Fruit fly (Drosophila melanogaster) whole organism, embryonic: ENCODE results near the gene Mct1.
A peak's percentile ranks its signal among the peaks of the same experiment; 100 is the strongest.

Experiments
- ATbp ChIP-seq: fragments of 200-800 bp; sonication (Bioruptor generic); optimal IDR thresholded peaks from 2 replicates; lab custom pipeline; 2017; ENCODE audit warnings: missing biosample characterization, mild to moderate bottlenecking, missing genetic modification characterization, missing genetic modification reagents
- Abd-B ChIP-seq: fragments of 200-800 bp; sonication (Bioruptor generic); optimal IDR thresholded peaks from 2 replicates; lab custom pipeline; 2018; ENCODE audit warnings: missing biosample characterization, mild to moderate bottlenecking, missing genetic modification characterization, moderate library complexity
- Aef1 ChIP-seq: fragments of 200-800 bp; sonication (Bioruptor generic); IDR thresholded peaks from 3 replicates; pipeline ENCODE4 v1.3.6; 2022; ENCODE audit warnings: missing biosample characterization, missing genetic modification characterization
- Blimp-1 ChIP-seq: fragments of 200-800 bp; sonication (Bioruptor generic); optimal IDR thresholded peaks from 3 replicates; lab custom pipeline; 2018; ENCODE audit warnings: missing biosample characterization, missing genetic modification characterization, mild to moderate bottlenecking, moderate library complexity, missing genetic modification reagents
- CG10267 ChIP-seq: fragments of 200-800 bp; sonication (Bioruptor generic); optimal IDR thresholded peaks from 2 replicates; lab custom pipeline; 2018; ENCODE audit warnings: missing biosample characterization, mild to moderate bottlenecking, missing genetic modification characterization, moderate library complexity
- CG11093 ChIP-seq: fragments of 200-800 bp; sonication (Bioruptor generic); IDR thresholded peaks from 3 replicates; pipeline ENCODE4 v1.3.6; 2022; ENCODE audit warnings: missing biosample characterization, missing genetic modification characterization
- CG11695 ChIP-seq: fragments of 200-800 bp; sonication (Bioruptor generic); IDR thresholded peaks from 3 replicates; pipeline ENCODE4 v1.3.6; 2022; ENCODE audit warnings: missing biosample characterization, missing genetic modification characterization
- CG14667 ChIP-seq: fragments of 200-800 bp; sonication (Bioruptor generic); IDR thresholded peaks from 2 replicates; pipeline ENCODE4 v1.3.6; 2022; ENCODE audit warnings: missing biosample characterization, missing genetic modification characterization
- CG15011 ChIP-seq: fragments of 200-800 bp; sonication (Bioruptor generic); optimal IDR thresholded peaks from 3 replicates; lab custom pipeline; 2018; ENCODE audit warnings: missing biosample characterization, mild to moderate bottlenecking, missing genetic modification characterization
- CG15601 ChIP-seq: fragments of 200-800 bp; sonication (Bioruptor generic); optimal IDR thresholded peaks from 3 replicates; lab custom pipeline; 2019; ENCODE audit warnings: missing biosample characterization, mild to moderate bottlenecking, missing genetic modification characterization, moderate library complexity
- CG1647 ChIP-seq: fragments of 200-800 bp; sonication (Bioruptor generic); optimal IDR thresholded peaks from 3 replicates; lab custom pipeline; 2016; ENCODE audit warnings: missing biosample characterization, missing genetic modification characterization
- CG16815 ChIP-seq: fragments of 200-800 bp; sonication (Bioruptor generic); optimal IDR thresholded peaks from 3 replicates; lab custom pipeline; 2017; ENCODE audit warnings: missing biosample characterization, mild to moderate bottlenecking, missing genetic modification characterization
- CG17328 ChIP-seq: fragments of 200-800 bp; sonication (Bioruptor generic); IDR thresholded peaks from 2 replicates; pipeline ENCODE4 v1.3.6; 2022; ENCODE audit warnings: missing biosample characterization, missing genetic modification characterization
- CG2129 ChIP-seq: fragments of 200-800 bp; sonication (Bioruptor generic); IDR thresholded peaks from 2 replicates; pipeline ENCODE4 v1.3.6; 2022; ENCODE audit warnings: missing biosample characterization, missing genetic modification characterization; ENCODE audit not compliant: partially characterized antibody
- CG34224 ChIP-seq: fragments of 200-800 bp; sonication (Bioruptor generic); IDR thresholded peaks from 3 replicates; pipeline ENCODE4 v1.3.6; 2022; ENCODE audit warnings: missing biosample characterization, missing genetic modification characterization; ENCODE audit not compliant: partially characterized antibody
- CG43689 ChIP-seq: fragments of 200-800 bp; sonication (Bioruptor generic); IDR thresholded peaks from 2 replicates; pipeline ENCODE4 v1.3.6; 2022; ENCODE audit warnings: missing biosample characterization, missing genetic modification characterization
- CG4424 ChIP-seq: fragments of 200-800 bp; sonication (Bioruptor generic); optimal IDR thresholded peaks from 3 replicates; lab custom pipeline; 2016; ENCODE audit warnings: missing biosample characterization, missing genetic modification characterization
- CG4707 ChIP-seq: fragments of 200-800 bp; sonication (Bioruptor generic); optimal IDR thresholded peaks from 2 replicates; lab custom pipeline; 2018; ENCODE audit warnings: missing biosample characterization, mild to moderate bottlenecking, missing genetic modification characterization, moderate library complexity
- CG4854 ChIP-seq: fragments of 200-800 bp; sonication (Bioruptor generic); optimal IDR thresholded peaks from 2 replicates; lab custom pipeline; 2016; ENCODE audit warnings: missing biosample characterization, missing genetic modification characterization, inconsistent platforms
- CG5180 ChIP-seq: fragments of 200-800 bp; sonication (Bioruptor generic); optimal IDR thresholded peaks from 3 replicates; lab custom pipeline; 2017; ENCODE audit warnings: missing biosample characterization, missing genetic modification characterization, mild to moderate bottlenecking, moderate library complexity, missing genetic modification reagents
- CG7987 ChIP-seq: fragments of 200-800 bp; sonication (Bioruptor generic); optimal IDR thresholded peaks from 2 replicates; lab custom pipeline; 2018; ENCODE audit warnings: missing biosample characterization, mild to moderate bottlenecking, missing genetic modification characterization, moderate library complexity
- CG8924 ChIP-seq: fragments of 200-800 bp; optimal IDR thresholded peaks from 3 replicates; lab custom pipeline; 2019; ENCODE audit warnings: missing biosample characterization, mild to moderate bottlenecking, missing genetic modification characterization, moderate library complexity
- Doc3 ChIP-seq: fragments of 200-800 bp; sonication (Bioruptor generic); IDR thresholded peaks from 3 replicates; pipeline ENCODE4 v1.3.6; 2022; ENCODE audit warnings: missing biosample characterization, missing genetic modification characterization; ENCODE audit not compliant: partially characterized antibody
- Lhr ChIP-seq: fragments of 200-800 bp; sonication (Bioruptor generic); optimal IDR thresholded peaks from 3 replicates; lab custom pipeline; 2017; ENCODE audit warnings: mild to moderate bottlenecking, missing biosample characterization, missing genetic modification reagents, missing genetic modification characterization
- MBD-R2 ChIP-seq: fragments of 200-800 bp; sonication (Bioruptor generic); IDR thresholded peaks from 2 replicates; pipeline ENCODE4 v1.3.6; 2022; ENCODE audit warnings: missing biosample characterization, missing genetic modification characterization
- Oli ChIP-seq: fragments of 200-800 bp; sonication (Bioruptor generic); optimal IDR thresholded peaks from 2 replicates; lab custom pipeline; 2018; ENCODE audit warnings: missing biosample characterization, mild to moderate bottlenecking, missing genetic modification characterization, moderate library complexity
- Ssrp ChIP-seq: fragments of 200-800 bp; sonication (Bioruptor generic); optimal IDR thresholded peaks from 2 replicates; lab custom pipeline; 2018; ENCODE audit warnings: missing biosample characterization, mild to moderate bottlenecking, missing genetic modification characterization, moderate library complexity
- Vsx1 ChIP-seq: fragments of 200-800 bp; sonication (Bioruptor generic); optimal IDR thresholded peaks from 2 replicates; lab custom pipeline; 2017; ENCODE audit warnings: missing biosample characterization, mild to moderate bottlenecking, missing genetic modification characterization, missing genetic modification reagents
- Xbp1 ChIP-seq: fragments of 200-800 bp; sonication (Bioruptor generic); optimal IDR thresholded peaks from 3 replicates; lab custom pipeline; 2016; ENCODE audit warnings: missing biosample characterization, mild to moderate bottlenecking, missing genetic modification characterization
- ase ChIP-seq: fragments of 200-800 bp; sonication (Bioruptor generic); IDR thresholded peaks from 3 replicates; pipeline ENCODE4 v1.3.6; 2022; ENCODE audit warnings: missing biosample characterization, missing genetic modification characterization
- cato ChIP-seq: fragments of 200-800 bp; sonication (Bioruptor generic); optimal IDR thresholded peaks from 2 replicates; lab custom pipeline; 2016; ENCODE audit warnings: missing biosample characterization, missing genetic modification characterization, borderline replicate concordance
- cg ChIP-seq: fragments of 200-800 bp; sonication (Bioruptor generic); optimal IDR thresholded peaks from 3 replicates; lab custom pipeline; 2019; ENCODE audit warnings: missing biosample characterization, mild to moderate bottlenecking, missing genetic modification characterization, moderate library complexity
- corto ChIP-seq: fragments of 200-800 bp; sonication (Bioruptor generic); optimal IDR thresholded peaks from 2 replicates; lab custom pipeline; 2016; ENCODE audit warnings: missing biosample characterization, mild to moderate bottlenecking, missing genetic modification characterization, moderate library complexity
- cwo ChIP-seq: fragments of 200-800 bp; sonication (Bioruptor generic); optimal IDR thresholded peaks from 3 replicates; lab custom pipeline; 2017; ENCODE audit warnings: missing biosample characterization, missing genetic modification characterization, mild to moderate bottlenecking, moderate library complexity, missing genetic modification reagents
- dan ChIP-seq: fragments of 200-800 bp; sonication (Bioruptor generic); IDR thresholded peaks from 2 replicates; pipeline ENCODE4 v1.3.6; 2022; ENCODE audit warnings: missing biosample characterization, missing genetic modification characterization
- emc ChIP-seq: fragments of 200-800 bp; sonication (Bioruptor generic); optimal IDR thresholded peaks from 2 replicates; lab custom pipeline; 2016; ENCODE audit warnings: missing biosample characterization, missing genetic modification characterization
- gem ChIP-seq: fragments of 200-800 bp; sonication (Bioruptor generic); optimal IDR thresholded peaks from 2 replicates; lab custom pipeline; 2019; ENCODE audit warnings: missing biosample characterization, mild to moderate bottlenecking, missing genetic modification characterization, moderate library complexity
- hkb ChIP-seq, 2 experiments: fragments of 200-800 bp in 1 of 2; fragments of >200 bp in 1 of 2; sonication (Bioruptor generic) in 1 of 2; IDR thresholded peaks in 1 of 2; optimal IDR thresholded peaks in 1 of 2; 2 replicates each; pipeline versions ENCODE4 v1.3.6 to Lab custom; 2017 to 2022; ENCODE audit warnings: missing biosample characterization in 1 of 2, missing genetic modification characterization in 1 of 2
- kay ChIP-seq: fragments of 200-800 bp; sonication (Bioruptor generic); optimal IDR thresholded peaks from 2 replicates; lab custom pipeline; 2016; ENCODE audit warnings: missing biosample characterization, missing genetic modification characterization
- knrl ChIP-seq: fragments of 200-800 bp; sonication (Bioruptor generic); IDR thresholded peaks from 3 replicates; pipeline ENCODE4 v1.3.6; 2022; ENCODE audit warnings: missing biosample characterization, missing genetic modification characterization; ENCODE audit not compliant: partially characterized antibody
- lbe ChIP-seq: fragments of 200-800 bp; sonication (Bioruptor generic); optimal IDR thresholded peaks from 2 replicates; lab custom pipeline; 2016; ENCODE audit warnings: missing biosample characterization, mild to moderate bottlenecking, missing genetic modification characterization
- mam ChIP-seq: fragments of 200-800 bp; sonication (Bioruptor generic); optimal IDR thresholded peaks from 3 replicates; lab custom pipeline; 2016; ENCODE audit warnings: missing biosample characterization, missing genetic modification characterization
- pan ChIP-seq, 4 experiments: fragments of >200 bp in 3 of 4; fragments of 200-800 bp in 1 of 4; sonication (Bioruptor generic) in 1 of 4; optimal IDR thresholded peaks in 3 of 4; IDR thresholded peaks in 1 of 4; 2 replicates each; pipeline versions ENCODE4 v1.3.6 to Lab custom; 2017 to 2022; ENCODE audit warnings: missing biosample characterization in 2 of 4, missing genetic modification characterization in 2 of 4, mixed read lengths in 1 of 4
- pfk ChIP-seq: fragments of 200-800 bp; sonication (Bioruptor generic); optimal IDR thresholded peaks from 2 replicates; lab custom pipeline; 2018; ENCODE audit warnings: missing biosample characterization, mild to moderate bottlenecking, missing genetic modification characterization, moderate library complexity
- psq ChIP-seq: fragments of 200-800 bp; sonication (Bioruptor generic); optimal IDR thresholded peaks from 2 replicates; lab custom pipeline; 2017; ENCODE audit warnings: missing biosample characterization, missing genetic modification characterization
- ranshi ChIP-seq: fragments of 200-800 bp; sonication (Bioruptor generic); IDR thresholded peaks from 2 replicates; pipeline ENCODE4 v1.3.6; 2022; ENCODE audit warnings: missing biosample characterization, missing genetic modification characterization
- sima ChIP-seq: fragments of 200-800 bp; sonication (Bioruptor generic); optimal IDR thresholded peaks from 2 replicates; lab custom pipeline; 2016; ENCODE audit warnings: missing biosample characterization, missing genetic modification characterization
- yki ChIP-seq: fragments of >200 bp; optimal IDR thresholded peaks from 3 replicates; lab custom pipeline; 2018
- zfh1 ChIP-seq: fragments of 200-800 bp; sonication (Bioruptor generic); IDR thresholded peaks from 3 replicates; pipeline ENCODE4 v1.3.6; 2022; ENCODE audit warnings: missing biosample characterization, missing genetic modification characterization

Mct1 gene

DNA sequence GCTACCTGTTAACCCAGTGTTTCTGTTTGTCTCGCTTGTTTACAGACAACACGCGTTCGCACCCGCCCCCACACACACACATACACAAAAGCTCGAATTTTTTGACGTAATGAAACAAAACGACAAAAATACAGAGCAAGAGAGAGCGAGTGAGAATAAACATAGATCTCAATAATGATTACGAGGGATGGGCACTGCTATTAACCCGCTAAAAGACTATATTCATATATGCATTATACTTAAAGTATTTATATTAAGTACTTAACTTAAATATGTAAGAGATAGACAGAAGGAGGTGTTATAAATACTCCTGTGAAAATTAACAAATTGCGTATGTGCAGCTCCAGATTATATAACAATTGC, 47.2 kb upstream of the Mct1 start (continued):
- peak; percentile 62 for TF ChIP-seq cg (GFP tag; lab: Kevin White, UChicago)
- TF ChIP-seq ATbp (GFP tag; lab: Kevin White, UChicago): peak; percentile 85
- TF ChIP-seq knrl (GFP tag; lab: Robert Waterston, UW): no peak
- no peak; the same call in 2 of the 3 replicates for TF ChIP-seq ase
- TF ChIP-seq cato (GFP tag; lab: Kevin White, UChicago): no peak
- peak; percentile 24 for TF ChIP-seq CG10267
- TF ChIP-seq Blimp-1 (GFP tag; lab: Kevin White, UChicago): peak; percentile 36
- TF ChIP-seq Abd-B (GFP tag; lab: Kevin White, UChicago): no peak
- TF ChIP-seq Aef1 (GFP tag; lab: Robert Waterston, UW): 0 out of 3 replicates have a peak, but pooled peaks have one; percentile 11
- peak; percentile 67 for TF ChIP-seq lbe (GFP tag; lab: Kevin White, UChicago)
- peak; percentile 50 for TF ChIP-seq cwo (GFP tag; lab: Kevin White, UChicago)
- no peak for TF ChIP-seq Lhr (GFP tag; lab: Kevin White, UChicago)
- TF ChIP-seq pan (optimal IDR thresholded peaks at IDR 0.05; lab: Kevin White, UChicago): no peak
- TF ChIP-seq pan (GFP tag; optimal IDR thresholded peaks at IDR 0.05 in 1 of 2, IDR thresholded peaks at IDR 0.05 in 1 of 2): peak in 1 of 2 experiments; percentile 64
- TF ChIP-seq Ssrp (tag; lab: Kevin White, UChicago): peak; percentile 2
- no peak for TF ChIP-seq dan (GFP tag; lab: Robert Waterston, UW)
- no peak for TF ChIP-seq emc
- no peak for TF ChIP-seq CG14667 (GFP tag; lab: Robert Waterston, UW)
- TF ChIP-seq CG4854 (GFP tag; lab: Kevin White, UChicago): no peak
- peak; percentile 38 for TF ChIP-seq CG15011 (GFP tag; lab: Kevin White, UChicago)
- TF ChIP-seq CG43689 (GFP tag; lab: Robert Waterston, UW): peak; percentile 63
- TF ChIP-seq CG34224 (GFP tag; lab: Robert Waterston, UW): no peak
- TF ChIP-seq CG16815 (GFP tag; lab: Kevin White, UChicago): no peak
- peak; percentile 48; the same call in 1 of the 3 replicates for TF ChIP-seq CG11695 (GFP tag; lab: Robert Waterston, UW)
- TF ChIP-seq Xbp1 (GFP tag; lab: Kevin White, UChicago): peak; percentile 26
- peak; percentile 30 for TF ChIP-seq CG5180 (GFP tag; lab: Kevin White, UChicago)
- TF ChIP-seq CG17328 (GFP tag; lab: Robert Waterston, UW): no peak
- no peak for TF ChIP-seq CG2129
- TF ChIP-seq ranshi: peak; percentile 22; the same call in 1 of the 2 replicates
- TF ChIP-seq CG11093 (GFP tag; lab: Robert Waterston, UW): no peak; the same call in 2 of the 3 replicates
- TF ChIP-seq CG4424 (GFP tag; lab: Kevin White, UChicago): peak; percentile 30
- TF ChIP-seq CG8924 (tag; lab: Kevin White, UChicago): peak; percentile 51
- TF ChIP-seq psq: peak; percentile 26
- TF ChIP-seq CG15601 (tag; lab: Kevin White, UChicago): peak; percentile 20
- no peak for TF ChIP-seq sima (GFP tag; lab: Kevin White, UChicago)
- TF ChIP-seq CG1647 (GFP tag; lab: Kevin White, UChicago): peak; percentile 16
- TF ChIP-seq CG7987: peak; percentile 86
- peak; percentile 16; the same call in 1 of the 2 replicates for TF ChIP-seq MBD-R2 (GFP tag; lab: Robert Waterston, UW)
- TF ChIP-seq kay (GFP tag; lab: Kevin White, UChicago): peak; percentile 16
- TF ChIP-seq CG4707 (GFP tag; lab: Kevin White, UChicago): peak; percentile 68
- TF ChIP-seq gem: peak; percentile 55
- TF ChIP-seq Oli: peak; percentile 45
- TF ChIP-seq hkb (optimal IDR thresholded peaks at IDR 0.05; lab: Kevin White, UChicago): no peak
- TF ChIP-seq hkb (GFP tag; IDR thresholded peaks at IDR 0.05; lab: Robert Waterston, UW): peak; percentile 48
- TF ChIP-seq yki (lab: Kevin White, UChicago): no peak
- TF ChIP-seq Doc3 (GFP tag; lab: Robert Waterston, UW): no peak
- TF ChIP-seq corto (GFP tag; lab: Kevin White, UChicago): peak; percentile 51
- peak; percentile 61 for TF ChIP-seq Vsx1
- TF ChIP-seq zfh1: 0 out of 3 replicates have a peak, but pooled peaks have one; percentile 10
- TF ChIP-seq mam (GFP tag; lab: Kevin White, UChicago): no peak
- peak; percentile 28 for TF ChIP-seq pfk (GFP tag; lab: Kevin White, UChicago)
